Fruit fly (Drosophila melanogaster) whole organism, adult: ENCODE measurements around the gene Ogg1.

ENCODE experiments used
- CG11617 ChIP-seq: fragments of 200-800 bp; sonication (Bioruptor generic); optimal IDR thresholded peaks from 2 replicates; lab custom pipeline; 2017; ENCODE audit warnings: mild to moderate bottlenecking, missing biosample characterization, missing genetic modification reagents, missing genetic modification characterization
- CG12768 ChIP-seq: fragments of 200-800 bp; sonication (Bioruptor generic); optimal IDR thresholded peaks from 2 replicates; lab custom pipeline; 2017; ENCODE audit warnings: missing biosample characterization, missing genetic modification characterization, mild to moderate bottlenecking, moderate library complexity, missing genetic modification reagents
- CG33017 ChIP-seq: fragments of 200-800 bp; sonication (Bioruptor generic); optimal IDR thresholded peaks from 2 replicates; lab custom pipeline; 2018; ENCODE audit warnings: missing biosample characterization, mild to moderate bottlenecking, missing genetic modification characterization, moderate library complexity
- CG5204 ChIP-seq: fragments of 200-800 bp; sonication (Bioruptor generic); optimal IDR thresholded peaks from 2 replicates; lab custom pipeline; 2016; ENCODE audit warnings: missing biosample characterization, missing genetic modification characterization
- CG7101 ChIP-seq: fragments of 200-800 bp; sonication (Bioruptor generic); optimal IDR thresholded peaks from 2 replicates; lab custom pipeline; 2018; ENCODE audit warnings: missing biosample characterization, mild to moderate bottlenecking, missing genetic modification characterization, moderate library complexity
- Clk ChIP-seq: fragments of 200-800 bp; sonication (Bioruptor generic); optimal IDR thresholded peaks from 2 replicates; lab custom pipeline; 2017; ENCODE audit warnings: missing biosample characterization, missing genetic modification characterization
- cnc ChIP-seq, 2 experiments: fragments of >200 bp; optimal IDR thresholded peaks; 2 replicates each; lab custom pipeline; 2017
- ovo ChIP-seq: fragments of 200-800 bp; sonication (Bioruptor generic); optimal IDR thresholded peaks from 2 replicates; lab custom pipeline; 2016; ENCODE audit warnings: missing biosample characterization, missing genetic modification characterization

DNA sequence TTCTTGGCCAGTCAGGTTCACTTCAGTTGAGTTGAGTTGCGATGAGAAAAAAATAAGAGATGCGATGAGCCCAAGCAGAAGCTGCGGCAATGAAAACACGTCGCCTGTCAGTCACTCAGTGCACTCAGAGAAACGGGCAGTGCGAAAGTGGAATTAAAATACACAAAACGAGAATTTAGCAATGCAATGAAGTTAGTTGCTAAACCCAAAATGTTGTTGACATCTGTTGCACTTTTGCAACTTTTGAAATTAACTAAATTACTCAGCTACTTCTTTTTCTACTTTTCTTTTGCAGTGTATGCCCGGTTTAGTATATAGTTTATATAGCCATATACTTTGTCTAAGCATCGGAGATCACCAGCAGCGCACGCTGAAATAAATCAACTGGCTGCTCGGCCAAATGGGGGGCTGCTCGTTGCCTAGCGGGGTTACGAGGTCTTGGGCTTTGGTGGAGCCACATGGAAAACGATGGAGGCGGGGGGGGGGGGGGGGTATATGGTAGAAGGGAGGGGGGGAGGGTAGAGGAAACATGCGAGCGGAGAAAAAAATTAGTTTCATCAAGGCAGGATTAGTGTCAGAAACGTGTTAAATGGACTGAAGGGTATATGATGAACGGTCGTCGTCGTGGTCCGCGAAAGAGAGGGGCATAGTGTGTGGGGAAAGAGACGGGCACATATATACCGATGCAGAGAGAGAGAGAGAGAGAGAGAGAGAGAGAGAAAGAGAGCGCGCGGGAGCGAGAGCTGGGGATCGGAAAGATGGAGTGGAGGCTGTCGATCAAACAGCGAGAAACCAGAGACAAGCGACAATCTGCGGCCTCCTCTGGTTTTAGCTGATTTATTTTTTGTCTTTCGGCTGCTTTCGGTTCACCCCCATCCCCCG is 33.3 kb upstream of the Ogg1 start:
- no peak for TF ChIP-seq CG7101 (tag; lab: Kevin White, UChicago)
- no peak for TF ChIP-seq Clk (GFP tag; lab: Kevin White, UChicago)
- TF ChIP-seq CG12768 (GFP tag; lab: Kevin White, UChicago): no peak
- no peak for TF ChIP-seq ovo
- no peak for TF ChIP-seq CG33017 (tag; lab: Kevin White, UChicago)
- no peak for TF ChIP-seq cnc (optimal IDR thresholded peaks at IDR 0.05; lab: Kevin White, UChicago)
- TF ChIP-seq CG5204 (GFP tag; lab: Kevin White, UChicago): no peak
- TF ChIP-seq CG11617 (GFP tag; lab: Kevin White, UChicago): no peak
